Worm (Caenorhabditis elegans): ENCODE measurements around the gene oxy-4.

The oxy-4 gene

DNA sequence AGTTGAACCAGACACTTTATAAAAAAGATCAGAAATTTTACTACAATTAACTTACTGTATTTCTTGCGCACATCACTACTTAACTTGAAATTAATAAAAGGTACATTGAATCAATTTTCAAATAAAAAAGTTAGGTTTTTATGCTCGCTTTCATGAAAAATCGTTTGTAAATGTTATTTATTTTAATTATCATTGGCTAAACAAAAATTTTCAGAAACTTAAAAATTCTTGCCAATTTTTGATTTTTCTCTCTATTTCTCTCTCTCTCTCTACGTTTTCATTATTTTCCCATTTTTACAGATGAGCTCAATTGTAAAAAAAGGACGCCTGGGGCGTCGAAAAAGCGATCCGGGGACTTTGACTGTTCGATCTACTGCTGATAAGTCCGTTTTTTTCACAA, 49.2 kb downstream of the oxy-4 start, which contains the start of gene sax-2:
Gene sax-2 (plus strand): TSS at position 301 of the 400 bp plus-strand sequence.
- TF ChIP-seq ztf-4 (tag; optimal IDR thresholded peaks at IDR 0.05) = no peak
- TF ChIP-seq nhr-77 (tag; optimal IDR thresholded peaks at IDR 0.05) = no peak

- TF ChIP-seq R02D3.7 (tag; optimal IDR thresholded peaks at IDR 0.05) (no peak), nhr-25 (tag; optimal IDR thresholded peaks at IDR 0.05) (peak; percentile 65), egl-5 (tag; optimal IDR thresholded peaks at IDR 0.05) (peak; percentile 54), ceh-16 (tag; optimal IDR thresholded peaks at IDR 0.05) (no peak), nfya-1 (tag; optimal IDR thresholded peaks at IDR 0.05; ENCODE audit: insufficient read depth) (peak; percentile 77), skn-1 (tag; optimal IDR thresholded peaks at IDR 0.05) (peak; percentile 25), elt-2 (tag; optimal IDR thresholded peaks at IDR 0.05) (peak; percentile 30), nhr-43 (tag; optimal IDR thresholded peaks at IDR 0.05; ENCODE audit: poor library complexity, severe bottlenecking) (peak; percentile 21), pqm-1 (tag; optimal IDR thresholded peaks at IDR 0.05) (peak; percentile 40), ceh-28 (tag; optimal IDR thresholded peaks at IDR 0.05) (peak; percentile 50), nhr-76 (tag; optimal IDR thresholded peaks at IDR 0.05) (no peak), pha-4 (tag; optimal IDR thresholded peaks at IDR 0.05) (peak; percentile 71), lin-15B (tag; optimal IDR thresholded peaks at IDR 0.05) (peak; percentile 86)
Observed at ce11 chrIII:5108746-5109145, 49.8 kb downstream of the oxy-4 start.

DNA sequence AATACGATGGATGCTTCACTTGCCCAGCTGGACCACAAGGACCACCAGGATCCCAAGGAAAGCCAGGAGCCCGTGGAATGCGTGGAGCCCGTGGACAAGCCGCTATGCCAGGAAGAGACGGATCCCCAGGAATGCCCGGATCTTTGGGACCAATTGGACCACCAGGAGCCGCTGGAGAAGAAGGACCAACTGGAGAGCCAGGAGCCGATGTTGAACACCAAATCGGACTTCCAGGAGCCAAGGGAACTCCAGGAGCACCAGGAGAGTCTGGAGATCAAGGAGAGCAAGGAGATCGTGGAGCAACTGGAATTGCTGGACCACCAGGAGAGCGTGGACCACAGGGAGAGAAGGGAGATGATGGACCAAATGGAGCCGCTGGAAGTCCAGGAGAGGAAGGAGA, 50.6 kb downstream of the oxy-4 start:
- TF ChIP-seq ceh-16 (tag; optimal IDR thresholded peaks at IDR 0.05) (no peak), daf-12 (tag; optimal IDR thresholded peaks at IDR 0.05) (no peak), ZK546.5 (tag; optimal IDR thresholded peaks at IDR 0.05) (no peak), lin-15B (tag; optimal IDR thresholded peaks at IDR 0.05) (no peak), elt-1 (tag; optimal IDR thresholded peaks at IDR 0.05) (no peak), tbx-2 (tag; optimal IDR thresholded peaks at IDR 0.05) (no peak), R02D3.7 (tag; optimal IDR thresholded peaks at IDR 0.05) (no peak), lin-39 (tag; optimal IDR thresholded peaks at IDR 0.05) (no peak), zag-1 (tag; optimal IDR thresholded peaks at IDR 0.05) (no peak), nhr-11 (tag; optimal IDR thresholded peaks at IDR 0.05) (no peak), egl-27 (tag; optimal IDR thresholded peaks at IDR 0.05) (no peak), jun-1 (tag; optimal IDR thresholded peaks at IDR 0.05) (no peak), ztf-4 (tag; optimal IDR thresholded peaks at IDR 0.05) (no peak), pha-4 (tag; optimal IDR thresholded peaks at IDR 0.05) (no peak), ztf-11 (tag; optimal IDR thresholded peaks at IDR 0.05) (no peak), elt-2 (tag; optimal IDR thresholded peaks at IDR 0.05) (no peak), ceh-82 (tag; optimal IDR thresholded peaks at IDR 0.05) (no peak), aly-2 (tag; optimal IDR thresholded peaks at IDR 0.05) (no peak)

DNA sequence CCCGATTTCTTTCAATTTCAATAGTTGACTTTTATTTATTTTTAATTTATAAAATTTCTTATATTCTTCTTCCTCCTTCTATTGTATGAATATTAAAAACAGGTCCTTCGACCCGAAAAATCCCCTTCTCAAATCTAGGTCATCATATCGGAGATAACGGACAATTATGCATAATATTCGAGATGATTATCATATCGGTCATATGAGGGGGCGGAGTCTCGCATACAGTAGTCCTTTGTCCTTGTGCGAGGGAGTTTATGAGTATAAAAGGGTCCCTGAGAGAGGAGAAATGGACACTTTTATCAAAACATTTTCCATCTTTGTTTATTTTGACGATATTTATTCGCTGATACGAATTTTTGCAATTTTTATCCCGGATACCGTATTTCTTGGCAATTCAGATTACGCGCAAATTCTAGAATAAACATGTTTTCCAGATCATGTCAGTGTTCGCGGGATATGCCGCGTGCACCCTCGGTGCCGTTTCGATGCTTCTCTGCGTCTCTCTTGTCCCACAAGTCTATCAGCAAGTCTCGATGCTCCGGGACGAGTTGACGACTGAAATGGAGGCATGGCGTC, 51.6 kb downstream of the oxy-4 start, which contains the start of gene dpy-17:
Gene dpy-17 (plus strand): TSS at position 438 of the 579 bp plus-strand sequence.
- TF ChIP-seq elt-1 (tag; optimal IDR thresholded peaks at IDR 0.05) (no peak), egl-5 (tag; optimal IDR thresholded peaks at IDR 0.05) (no peak), ZK546.5 (tag; optimal IDR thresholded peaks at IDR 0.05) (no peak), sea-2 (GFP tag; optimal IDR thresholded peaks at IDR 0.05) (no peak), nhr-237 (tag; optimal IDR thresholded peaks at IDR 0.05) (no peak), fkh-10 (GFP tag; optimal IDR thresholded peaks at IDR 0.05) (no peak), nhr-23 (tag; optimal IDR thresholded peaks at IDR 0.05) (no peak), nhr-12 (tag; optimal IDR thresholded peaks at IDR 0.05) (no peak), nfya-1 (tag; optimal IDR thresholded peaks at IDR 0.05; ENCODE audit: insufficient read depth) (no peak), zag-1 (tag; optimal IDR thresholded peaks at IDR 0.05) (no peak), pha-4 (tag; optimal IDR thresholded peaks at IDR 0.05) (no peak), lin-15B (tag; optimal IDR thresholded peaks at IDR 0.05) (no peak), lsy-12 (tag; optimal IDR thresholded peaks at IDR 0.05) (no peak), aly-2 (tag; optimal IDR thresholded peaks at IDR 0.05) (no peak), nhr-25 (tag; optimal IDR thresholded peaks at IDR 0.05) (no peak), jun-1 (tag; optimal IDR thresholded peaks at IDR 0.05) (no peak), ceh-16 (tag; optimal IDR thresholded peaks at IDR 0.05) (no peak), ceh-28 (tag; optimal IDR thresholded peaks at IDR 0.05) (no peak), ama-1 (optimal IDR thresholded peaks at IDR 0.05) (no peak), ztf-4 (tag; optimal IDR thresholded peaks at IDR 0.05) (no peak)

- TF ChIP-seq hmg-11 (tag; optimal IDR thresholded peaks at IDR 0.05) (no peak), nfya-1 (tag; optimal IDR thresholded peaks at IDR 0.05; ENCODE audit: insufficient read depth) (no peak), unc-62 (GFP tag; optimal IDR thresholded peaks at IDR 0.05) (no peak), elt-2 (tag; optimal IDR thresholded peaks at IDR 0.05) (no peak), snpc-4 (tag; optimal IDR thresholded peaks at IDR 0.05) (no peak), ztf-4 (tag; optimal IDR thresholded peaks at IDR 0.05) (no peak), lsy-12 (tag; optimal IDR thresholded peaks at IDR 0.05) (no peak), nhr-25 (tag; optimal IDR thresholded peaks at IDR 0.05) (no peak), aly-2 (tag; optimal IDR thresholded peaks at IDR 0.05) (no peak), tbx-2 (tag; optimal IDR thresholded peaks at IDR 0.05) (no peak), elt-1 (tag; optimal IDR thresholded peaks at IDR 0.05) (no peak), fkh-10 (GFP tag; optimal IDR thresholded peaks at IDR 0.05) (no peak), lin-39 (tag; optimal IDR thresholded peaks at IDR 0.05) (no peak), nhr-12 (tag; optimal IDR thresholded peaks at IDR 0.05) (no peak)
Observed at ce11 chrIII:5105485-5105884, 53.1 kb downstream of the oxy-4 start.
